Fruit fly (Drosophila melanogaster) whole organism, prepupa: Measurements from ENCODE around the gene CG10650.

Experiments
- CG10669 ChIP-seq: fragments of 200-800 bp; sonication (Bioruptor generic); optimal IDR thresholded peaks from 3 replicates; lab custom pipeline; 2018; ENCODE audit warnings: missing biosample characterization, mild to moderate bottlenecking, missing genetic modification characterization, moderate library complexity
- CG11294 ChIP-seq: fragments of 200-800 bp; sonication (Bioruptor generic); IDR thresholded peaks from 2 replicates; pipeline ENCODE4 v1.3.6; 2022; ENCODE audit warnings: missing biosample characterization, missing genetic modification characterization
- CG7368 ChIP-seq: fragments of 200-800 bp; sonication (Bioruptor generic); optimal IDR thresholded peaks from 3 replicates; lab custom pipeline; 2016; ENCODE audit warnings: missing biosample characterization, missing genetic modification characterization
- CG8319 ChIP-seq: fragments of 200-800 bp; sonication (Bioruptor generic); optimal IDR thresholded peaks from 3 replicates; lab custom pipeline; 2016; ENCODE audit warnings: missing biosample characterization, missing genetic modification characterization
- Gug ChIP-seq: fragments of 200-800 bp; sonication (Bioruptor generic); IDR thresholded peaks from 2 replicates; pipeline ENCODE4 v1.3.6; 2022; ENCODE audit warnings: missing biosample characterization, missing genetic modification characterization
- Hr4 ChIP-seq: fragments of 200-800 bp; sonication (Bioruptor generic); optimal IDR thresholded peaks from 3 replicates; lab custom pipeline; 2016; ENCODE audit warnings: missing biosample characterization, missing genetic modification characterization
- Lpt ChIP-seq: fragments of 200-800 bp; sonication (Bioruptor generic); optimal IDR thresholded peaks from 3 replicates; lab custom pipeline; 2016; ENCODE audit warnings: missing biosample characterization, missing genetic modification characterization
- Smox ChIP-seq: fragments of 200-800 bp; sonication (Bioruptor generic); optimal IDR thresholded peaks from 3 replicates; lab custom pipeline; 2016; ENCODE audit warnings: missing biosample characterization, missing genetic modification characterization
- achi ChIP-seq: fragments of 200-800 bp; sonication (Bioruptor generic); optimal IDR thresholded peaks from 3 replicates; lab custom pipeline; 2016; ENCODE audit warnings: missing biosample characterization, missing genetic modification characterization
- salr ChIP-seq, 2 experiments: fragments of 200-800 bp; sonication (Bioruptor generic); optimal IDR thresholded peaks; 3 replicates each; lab custom pipeline; 2016 to 2018; ENCODE audit warnings: missing biosample characterization in 2 of 2, missing genetic modification characterization in 2 of 2, mild to moderate bottlenecking in 1 of 2

DNA sequence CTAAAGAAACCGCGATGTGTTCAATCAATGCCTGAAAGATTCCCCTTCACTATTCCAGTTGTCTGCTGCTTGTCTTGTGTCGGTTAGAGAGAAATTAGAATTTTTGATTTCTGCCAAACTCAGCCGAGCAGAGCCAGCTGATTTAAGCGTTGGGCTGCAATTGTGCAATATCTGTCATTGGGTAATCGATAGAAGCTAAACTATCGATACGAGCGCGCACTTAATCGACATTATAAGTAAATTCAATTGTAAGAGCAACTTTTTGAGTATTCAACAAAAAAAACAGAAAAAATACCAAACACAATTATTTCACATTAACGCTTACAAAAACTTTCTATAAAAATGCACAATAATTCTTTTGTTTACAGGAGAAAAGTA, 51.9 kb downstream of the CG10650 start, which contains the start of gene ssp3:
- TF ChIP-seq CG7368 (GFP tag; lab: Kevin White, UChicago), result no peak
- no peak for TF ChIP-seq Hr4 (GFP tag; lab: Kevin White, UChicago)
- TF ChIP-seq Lpt (GFP tag; lab: Kevin White, UChicago), result no peak
- TF ChIP-seq CG8319 (GFP tag; lab: Kevin White, UChicago), result no peak
- no peak for TF ChIP-seq salr (GFP tag; optimal IDR thresholded peaks at IDR 0.05; lab: Kevin White, UChicago)
- no peak for TF ChIP-seq Gug (GFP tag; lab: Robert Waterston, UW)
- no peak for TF ChIP-seq Smox (GFP tag; lab: Kevin White, UChicago)
- no peak for TF ChIP-seq CG11294 (GFP tag; lab: Robert Waterston, UW)
- TF ChIP-seq CG10669, result no peak
- TF ChIP-seq achi, result peak; percentile 95
